Fruit fly (Drosophila melanogaster): ENCODE measurements around the gene Ibf2.
A peak's percentile ranks its signal among the peaks of the same experiment; 100 is the strongest.

The Ibf2 gene

DNA sequence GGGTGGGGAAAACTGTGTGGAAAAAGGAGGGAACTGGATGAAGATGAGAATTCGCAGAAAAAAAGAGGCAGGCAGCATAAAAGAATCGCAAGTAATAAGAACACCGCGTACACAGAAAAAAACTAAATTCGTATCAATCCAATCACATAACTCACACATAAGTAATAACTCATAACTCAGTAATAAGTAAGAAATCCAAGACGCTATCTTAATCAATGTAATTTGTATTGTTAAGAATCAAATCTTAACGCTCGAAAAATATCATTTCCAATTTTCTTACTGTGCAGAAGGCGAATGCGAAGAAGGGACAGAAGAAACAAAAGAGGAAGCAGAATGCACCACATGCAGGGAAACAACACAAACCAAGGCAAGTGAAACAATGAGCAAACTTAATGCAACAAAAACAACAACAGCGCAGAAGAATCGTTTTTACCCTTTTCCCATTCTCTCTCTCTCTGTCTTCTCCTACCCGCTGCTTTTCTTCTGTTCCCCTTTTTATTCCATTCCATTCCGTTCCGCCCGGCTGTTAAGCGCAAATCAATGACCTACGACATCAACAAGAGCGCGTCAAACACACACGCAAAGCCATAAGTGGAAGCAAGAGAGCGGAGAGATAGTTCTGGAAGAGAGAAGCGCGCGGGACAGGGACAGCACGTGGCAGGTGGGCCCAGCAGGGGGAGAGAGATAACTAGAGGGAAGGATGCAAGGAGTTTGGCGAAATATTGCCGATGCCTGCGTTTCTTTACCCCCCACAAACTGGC is 29.0 kb downstream of the Ibf2 start (continued):
- TF ChIP-seq B-H2 (GFP tag; optimal IDR thresholded peaks at IDR 0.05) (no peak), cad (GFP tag; optimal IDR thresholded peaks at IDR 0.05) (no peak), Fer1 (GFP tag; optimal IDR thresholded peaks at IDR 0.05) (peak; percentile 42), CkIIα-i1 (GFP tag; IDR thresholded peaks at IDR 0.05) (no peak), Blimp-1 (GFP tag; optimal IDR thresholded peaks at IDR 0.05) (peak; percentile 81), CG11456 (GFP tag; IDR thresholded peaks at IDR 0.05) (0 out of 3 replicates have a peak, but pooled peaks have one; percentile 53), CG12769 (tag; optimal IDR thresholded peaks at IDR 0.05) (peak; percentile 86), CG9797 (GFP tag; optimal IDR thresholded peaks at IDR 0.05) (no peak), stwl (tag; optimal IDR thresholded peaks at IDR 0.05) (peak; percentile 55), CG31224 (GFP tag; IDR thresholded peaks at IDR 0.05) (no peak), lbe (GFP tag; optimal IDR thresholded peaks at IDR 0.05) (peak; percentile 98), D19A (tag; optimal IDR thresholded peaks at IDR 0.05) (peak; percentile 74), CG1647 (GFP tag; optimal IDR thresholded peaks at IDR 0.05) (peak; percentile 60), slou (GFP tag; optimal IDR thresholded peaks at IDR 0.05) (peak; percentile 38), CG1832 (GFP tag; optimal IDR thresholded peaks at IDR 0.05) (peak; percentile 82), HmgD (GFP tag; optimal IDR thresholded peaks at IDR 0.05) (no peak), BEAF-32 (GFP tag; optimal IDR thresholded peaks at IDR 0.05) (no peak), Eip74EF (GFP tag; optimal IDR thresholded peaks at IDR 0.05) (peak in 1 of 2 experiments; percentile 58), CG2120 (GFP tag; optimal IDR thresholded peaks at IDR 0.05) (peak; percentile 76), zfh2 (GFP tag; optimal IDR thresholded peaks at IDR 0.05) (peak; percentile 43), CG8478 (optimal IDR thresholded peaks at IDR 0.05) (no peak), Xbp1 (GFP tag; optimal IDR thresholded peaks at IDR 0.05) (peak; percentile 81), CG14441 (GFP tag; IDR thresholded peaks at IDR 0.05) (peak; percentile 65), CG30020 (tag; optimal IDR thresholded peaks at IDR 0.05) (peak; percentile 22), maf-S (GFP tag; optimal IDR thresholded peaks at IDR 0.05) (peak; percentile 67), CG11398 (GFP tag; optimal IDR thresholded peaks at IDR 0.05) (peak; percentile 60), peb (GFP tag; IDR thresholded peaks at IDR 0.05) (peak; percentile 61), danr (GFP tag; IDR thresholded peaks at IDR 0.05) (peak; percentile 39; the same call in 1 of the 2 replicates), en (GFP tag; optimal IDR thresholded peaks at IDR 0.05) (peak; percentile 76), fd64A (GFP tag; optimal IDR thresholded peaks at IDR 0.05) (peak; percentile 19), ab (GFP tag; optimal IDR thresholded peaks at IDR 0.05) (peak; percentile 32), ems (GFP tag; optimal IDR thresholded peaks at IDR 0.05) (peak; percentile 50), ERR (GFP tag; optimal IDR thresholded peaks at IDR 0.05) (no peak), CG4328 (GFP tag; optimal IDR thresholded peaks at IDR 0.05) (no peak), CG16815 (GFP tag; optimal IDR thresholded peaks at IDR 0.05) (peak; percentile 81), NC2β (GFP tag; optimal IDR thresholded peaks at IDR 0.05) (peak; percentile 87), CG10321 (GFP tag; IDR thresholded peaks at IDR 0.05) (peak; percentile 66), MBD-R2 (GFP tag; IDR thresholded peaks at IDR 0.05) (no peak), CG15011 (GFP tag; optimal IDR thresholded peaks at IDR 0.05) (peak; percentile 64), CG9609 (GFP tag; optimal IDR thresholded peaks at IDR 0.05) (peak; percentile 78), Fer2 (tag; optimal IDR thresholded peaks at IDR 0.05) (no peak), Hr51 (GFP tag; optimal IDR thresholded peaks at IDR 0.05) (peak; percentile 27 to 65), CG11504 (tag; optimal IDR thresholded peaks at IDR 0.05) (peak; percentile 78), Mad (GFP tag; optimal IDR thresholded peaks at IDR 0.05) (peak; percentile 55), ci (GFP tag; IDR thresholded peaks at IDR 0.05) (peak; percentile 77; the same call in 2 of the 3 replicates), eyg (GFP tag; optimal IDR thresholded peaks at IDR 0.05) (peak; percentile 53), Poxn (GFP tag; IDR thresholded peaks at IDR 0.05) (no peak), MESR4 (GFP tag; optimal IDR thresholded peaks at IDR 0.05) (no peak), Trl (optimal IDR thresholded peaks at IDR 0.05) (peak; percentile 80 to 92), Trl (GFP tag; optimal IDR thresholded peaks at IDR 0.05) (peak; percentile 80)

Data from whole organism, embryonic.